Fruit fly (Drosophila melanogaster): ENCODE data around the gene mthl5.

Gene mthl5

dm6 chr3R:11849378-11850249 lies 37.4 kb downstream of the mthl5 start (continued):
- TF ChIP-seq so (GFP tag; IDR thresholded peaks at IDR 0.05) (peak; percentile 84; the same call in 2 of the 3 replicates), CG3847 (GFP tag; IDR thresholded peaks at IDR 0.05) (peak; percentile 64), slou (GFP tag; optimal IDR thresholded peaks at IDR 0.05) (peak; percentile 55), lov (optimal IDR thresholded peaks at IDR 0.05) (no peak), lov (GFP tag; IDR thresholded peaks at IDR 0.05) (peak; percentile 94), Hand (GFP tag; optimal IDR thresholded peaks at IDR 0.05) (no peak), Opbp (GFP tag; IDR thresholded peaks at IDR 0.05; ENCODE audit: partially characterized antibody) (0 out of 3 replicates have a peak, but pooled peaks have one; percentile 42), Scr (GFP tag; IDR thresholded peaks at IDR 0.05; ENCODE audit: partially characterized antibody) (no peak), sd (tag; optimal IDR thresholded peaks at IDR 0.05) (peak; percentile 56), abd-A (tag; optimal IDR thresholded peaks at IDR 0.05) (peak; percentile 78), CHES-1-like (GFP tag; optimal IDR thresholded peaks at IDR 0.05) (peak; percentile 55), CG7357 (GFP tag; IDR thresholded peaks at IDR 0.05) (peak; percentile 83), CG1832 (GFP tag; optimal IDR thresholded peaks at IDR 0.05) (no peak), Nf-YC (tag; optimal IDR thresholded peaks at IDR 0.05) (peak; percentile 25), CG8765 (GFP tag; IDR thresholded peaks at IDR 0.05) (peak; percentile 35; the same call in 1 of the 2 replicates), Lhr (GFP tag; optimal IDR thresholded peaks at IDR 0.05) (peak; percentile 86), zf30C (GFP tag; optimal IDR thresholded peaks at IDR 0.05) (peak; percentile 55), CG4730 (GFP tag; IDR thresholded peaks at IDR 0.05) (peak; percentile 89), vvl (GFP tag; IDR thresholded peaks at IDR 0.05) (peak; percentile 99), CG32532 (GFP tag; IDR thresholded peaks at IDR 0.05) (peak; percentile 14; the same call in 1 of the 2 replicates), Vsx1 (GFP tag; optimal IDR thresholded peaks at IDR 0.05) (peak; percentile 71), CG12104 (GFP tag; optimal IDR thresholded peaks at IDR 0.05) (peak; percentile 72), sisA (GFP tag; IDR thresholded peaks at IDR 0.05) (peak; percentile 96), CG14860 (GFP tag; IDR thresholded peaks at IDR 0.05; ENCODE audit: partially characterized antibody) (no peak), knrl (GFP tag; IDR thresholded peaks at IDR 0.05; ENCODE audit: partially characterized antibody) (0 out of 3 replicates have a peak, but pooled peaks have one; percentile 27), fru (optimal IDR thresholded peaks at IDR 0.05) (no peak), CG3163 (GFP tag; optimal IDR thresholded peaks at IDR 0.05) (peak; percentile 59), pnt (GFP tag; optimal IDR thresholded peaks at IDR 0.05) (peak; percentile 95), CG14014 (GFP tag; IDR thresholded peaks at IDR 0.05) (peak; percentile 37; the same call in 1 of the 2 replicates), Dek (tag; optimal IDR thresholded peaks at IDR 0.05) (peak; percentile 67), YL-1 (GFP tag; optimal IDR thresholded peaks at IDR 0.05) (peak; percentile 11), CG6765 (GFP tag; optimal IDR thresholded peaks at IDR 0.05) (no peak), ham (GFP tag; IDR thresholded peaks at IDR 0.05) (no peak), CG10274 (GFP tag; optimal IDR thresholded peaks at IDR 0.05) (peak; percentile 49), Kr (GFP tag; optimal IDR thresholded peaks at IDR 0.05) (no peak), salm (tag; optimal IDR thresholded peaks at IDR 0.05) (peak; percentile 89), crp (GFP tag; optimal IDR thresholded peaks at IDR 0.05) (peak in 1 of 2 experiments; percentile 47), CG6813 (GFP tag; optimal IDR thresholded peaks at IDR 0.05) (peak; percentile 78), Fer3 (tag; optimal IDR thresholded peaks at IDR 0.05) (peak; percentile 68), shn (GFP tag; optimal IDR thresholded peaks at IDR 0.05) (peak; percentile 81), CG12769 (tag; optimal IDR thresholded peaks at IDR 0.05) (peak; percentile 89), CG17361 (GFP tag; IDR thresholded peaks at IDR 0.05) (peak; percentile 94), CG10979 (tag; optimal IDR thresholded peaks at IDR 0.05) (peak; percentile 95), CG4360 (GFP tag; IDR thresholded peaks at IDR 0.05) (peak; percentile 78), E2f2 (GFP tag; IDR thresholded peaks at IDR 0.05) (peak; percentile 61; the same call in 1 of the 2 replicates), C15 (GFP tag; IDR thresholded peaks at IDR 0.05) (no peak), tx (GFP tag; optimal IDR thresholded peaks at IDR 0.05) (peak; percentile 80), Rx (GFP tag; IDR thresholded peaks at IDR 0.05) (peak; percentile 92), Ada2b (GFP tag; IDR thresholded peaks at IDR 0.05) (peak; percentile 75)

Data from whole organism, embryonic.